Fruit fly (Drosophila melanogaster) whole organism, embryonic: Measurements from ENCODE around the gene CG2865.
A peak's percentile ranks its signal among the peaks of the same experiment; 100 is the strongest.

Experiments
- CG10543 ChIP-seq: fragments of 200-800 bp; sonication (Bioruptor generic); optimal IDR thresholded peaks from 3 replicates; lab custom pipeline; 2017; ENCODE audit warnings: missing biosample characterization, mild to moderate bottlenecking, missing genetic modification characterization, moderate library complexity
- CG11560 ChIP-seq: fragments of 200-800 bp; sonication (Bioruptor generic); IDR thresholded peaks from 3 replicates; pipeline ENCODE4 v1.3.6; 2022; ENCODE audit warnings: missing biosample characterization, missing genetic modification characterization
- CG12299 ChIP-seq: fragments of 200-800 bp; sonication (Bioruptor generic); optimal IDR thresholded peaks from 2 replicates; lab custom pipeline; 2018; ENCODE audit warnings: missing biosample characterization, mild to moderate bottlenecking, missing genetic modification characterization
- CG1233 ChIP-seq: fragments of 200-800 bp; sonication (Bioruptor generic); optimal IDR thresholded peaks from 4 replicates; lab custom pipeline; 2018; ENCODE audit warnings: missing biosample characterization, mild to moderate bottlenecking, missing genetic modification characterization
- CG14965 ChIP-seq: fragments of 200-800 bp; sonication (Bioruptor generic); optimal IDR thresholded peaks from 2 replicates; lab custom pipeline; 2016; ENCODE audit warnings: missing biosample characterization, missing genetic modification characterization, borderline replicate concordance
- CG1529 ChIP-seq: fragments of 200-800 bp; sonication (Bioruptor generic); optimal IDR thresholded peaks from 3 replicates; lab custom pipeline; 2018; ENCODE audit warnings: missing biosample characterization, missing genetic modification characterization
- CG15514 ChIP-seq: fragments of 200-800 bp; sonication (Bioruptor generic); optimal IDR thresholded peaks from 3 replicates; lab custom pipeline; 2017; ENCODE audit warnings: missing biosample characterization, missing genetic modification characterization, mild to moderate bottlenecking, moderate library complexity, missing genetic modification reagents
- CG17912 ChIP-seq: fragments of 200-800 bp; sonication (Bioruptor generic); optimal IDR thresholded peaks from 2 replicates; lab custom pipeline; 2018; ENCODE audit warnings: missing biosample characterization, mild to moderate bottlenecking, missing genetic modification characterization
- CG18599 ChIP-seq: fragments of 200-800 bp; sonication (Bioruptor generic); optimal IDR thresholded peaks from 3 replicates; lab custom pipeline; 2017; ENCODE audit warnings: missing biosample characterization, missing genetic modification characterization, mild to moderate bottlenecking, moderate library complexity, missing genetic modification reagents
- CG30403 ChIP-seq: fragments of 200-800 bp; sonication (Bioruptor generic); optimal IDR thresholded peaks from 3 replicates; lab custom pipeline; 2016; ENCODE audit warnings: missing biosample characterization, missing genetic modification characterization
- CG3163 ChIP-seq: fragments of 200-800 bp; sonication (Bioruptor generic); optimal IDR thresholded peaks from 3 replicates; lab custom pipeline; 2016; ENCODE audit warnings: missing biosample characterization, missing genetic modification characterization
- CG32772 ChIP-seq: fragments of 200-800 bp; sonication (Bioruptor generic); IDR thresholded peaks from 2 replicates; pipeline ENCODE4 v1.3.6; 2022; ENCODE audit warnings: missing biosample characterization, missing genetic modification characterization
- CG3281 ChIP-seq: fragments of 200-800 bp; sonication (Bioruptor generic); optimal IDR thresholded peaks from 3 replicates; lab custom pipeline; 2017; ENCODE audit warnings: missing biosample characterization, mild to moderate bottlenecking, missing genetic modification characterization
- CG34422 ChIP-seq: fragments of 200-800 bp; sonication (Bioruptor generic); IDR thresholded peaks from 3 replicates; pipeline ENCODE4 v1.3.6; 2022; ENCODE audit warnings: missing biosample characterization, missing genetic modification characterization
- CG3838 ChIP-seq: fragments of 200-800 bp; sonication (Bioruptor generic); optimal IDR thresholded peaks from 3 replicates; lab custom pipeline; 2016; ENCODE audit warnings: missing biosample characterization, missing genetic modification characterization
- CG3995 ChIP-seq: fragments of 200-800 bp; sonication (Bioruptor generic); optimal IDR thresholded peaks from 3 replicates; lab custom pipeline; 2016; ENCODE audit warnings: missing biosample characterization, missing genetic modification characterization
- CG4282 ChIP-seq: fragments of 200-800 bp; sonication (Bioruptor generic); optimal IDR thresholded peaks from 2 replicates; lab custom pipeline; 2016; ENCODE audit warnings: missing biosample characterization, missing genetic modification characterization
- CG4707 ChIP-seq: fragments of 200-800 bp; sonication (Bioruptor generic); optimal IDR thresholded peaks from 2 replicates; lab custom pipeline; 2018; ENCODE audit warnings: missing biosample characterization, mild to moderate bottlenecking, missing genetic modification characterization, moderate library complexity
- CG5245 ChIP-seq: fragments of 200-800 bp; sonication (Bioruptor generic); optimal IDR thresholded peaks from 3 replicates; lab custom pipeline; 2016; ENCODE audit warnings: missing biosample characterization, missing genetic modification characterization
- Camta ChIP-seq: fragments of 200-800 bp; sonication (Bioruptor generic); optimal IDR thresholded peaks from 2 replicates; lab custom pipeline; 2016; ENCODE audit warnings: missing biosample characterization, missing genetic modification characterization
- D19A ChIP-seq: fragments of 200-800 bp; optimal IDR thresholded peaks from 3 replicates; lab custom pipeline; 2019; ENCODE audit warnings: missing biosample characterization, mild to moderate bottlenecking, missing genetic modification characterization, moderate library complexity
- Dip2 ChIP-seq: fragments of 200-800 bp; sonication (Bioruptor generic); IDR thresholded peaks from 2 replicates; pipeline ENCODE4 v1.3.6; 2022; ENCODE audit warnings: missing biosample characterization, missing genetic modification characterization
- Drgx ChIP-seq: fragments of 200-800 bp; sonication (Bioruptor generic); IDR thresholded peaks from 2 replicates; pipeline ENCODE4 v1.3.6; 2022; ENCODE audit warnings: missing biosample characterization, missing genetic modification characterization
- E2f1 ChIP-seq: fragments of 200-800 bp; sonication (Bioruptor generic); IDR thresholded peaks from 2 replicates; pipeline ENCODE4 v1.3.6; 2022; ENCODE audit warnings: missing biosample characterization, missing genetic modification characterization
- Hmr ChIP-seq: fragments of 200-800 bp; sonication (Bioruptor generic); optimal IDR thresholded peaks from 3 replicates; lab custom pipeline; 2017; ENCODE audit warnings: mild to moderate bottlenecking, missing biosample characterization, missing genetic modification reagents, missing genetic modification characterization
- Hsf ChIP-seq: fragments of 200-800 bp; sonication (Bioruptor generic); optimal IDR thresholded peaks from 3 replicates; lab custom pipeline; 2016; ENCODE audit warnings: missing biosample characterization, missing genetic modification characterization
- Kr ChIP-seq: fragments of 200-800 bp; sonication (Bioruptor generic); optimal IDR thresholded peaks from 2 replicates; lab custom pipeline; 2017; ENCODE audit warnings: missing biosample characterization, mild to moderate bottlenecking, missing genetic modification characterization
- Meics ChIP-seq: fragments of 200-800 bp; sonication (Bioruptor generic); optimal IDR thresholded peaks from 2 replicates; lab custom pipeline; 2017; ENCODE audit warnings: missing biosample characterization, mild to moderate bottlenecking, missing genetic modification characterization
- Rfx ChIP-seq: fragments of 200-800 bp; sonication (Bioruptor generic); IDR thresholded peaks from 2 replicates; pipeline ENCODE4 v1.3.6; 2022; ENCODE audit warnings: missing biosample characterization, missing genetic modification characterization
- Tbp ChIP-seq: fragments of >200 bp; optimal IDR thresholded peaks from 2 replicates; lab custom pipeline; 2018; ENCODE audit warnings: missing biosample characterization, missing genetic modification characterization
- Vsx1 ChIP-seq: fragments of 200-800 bp; sonication (Bioruptor generic); optimal IDR thresholded peaks from 2 replicates; lab custom pipeline; 2017; ENCODE audit warnings: missing biosample characterization, mild to moderate bottlenecking, missing genetic modification characterization, missing genetic modification reagents
- YL-1 ChIP-seq: fragments of 200-800 bp; sonication (Bioruptor generic); optimal IDR thresholded peaks from 3 replicates; lab custom pipeline; 2017; ENCODE audit warnings: missing biosample characterization, mild to moderate bottlenecking, missing genetic modification characterization
- ato ChIP-seq: fragments of 200-800 bp; sonication (Bioruptor generic); IDR thresholded peaks from 2 replicates; pipeline ENCODE4 v1.3.6; 2022; ENCODE audit warnings: missing biosample characterization, missing genetic modification characterization; ENCODE audit not compliant: partially characterized antibody
- crc ChIP-seq: fragments of 200-800 bp; sonication (Bioruptor generic); optimal IDR thresholded peaks from 2 replicates; lab custom pipeline; 2016; ENCODE audit warnings: missing biosample characterization, missing genetic modification characterization
- dmrt11E ChIP-seq: fragments of 200-800 bp; sonication (Bioruptor generic); optimal IDR thresholded peaks from 3 replicates; lab custom pipeline; 2018; ENCODE audit warnings: missing biosample characterization, mild to moderate bottlenecking, missing genetic modification characterization, moderate library complexity
- eve ChIP-seq, 2 experiments: fragments of >200 bp; optimal IDR thresholded peaks; 2 replicates each; lab custom pipeline; 2017; ENCODE audit warnings: missing biosample characterization in 2 of 2, missing genetic modification characterization in 2 of 2
- gce ChIP-seq: fragments of 200-800 bp; sonication (Bioruptor generic); IDR thresholded peaks from 3 replicates; pipeline ENCODE4 v1.3.6; 2022; ENCODE audit warnings: missing biosample characterization, missing genetic modification characterization
- h ChIP-seq: fragments of >200 bp; optimal IDR thresholded peaks from 2 replicates; lab custom pipeline; 2017
- her ChIP-seq: fragments of 200-800 bp; sonication (Bioruptor generic); optimal IDR thresholded peaks from 2 replicates; lab custom pipeline; 2016; ENCODE audit warnings: missing biosample characterization, missing genetic modification characterization
- ind ChIP-seq: fragments of 200-800 bp; sonication (Bioruptor generic); optimal IDR thresholded peaks from 3 replicates; lab custom pipeline; 2016; ENCODE audit warnings: missing biosample characterization, missing genetic modification characterization
- insv ChIP-seq, 2 experiments: fragments of 200-800 bp; sonication (Bioruptor generic); optimal IDR thresholded peaks; 3 replicates each; lab custom pipeline; 2016 to 2018; ENCODE audit warnings: missing biosample characterization in 2 of 2, missing genetic modification characterization in 2 of 2
- lola ChIP-seq, 3 experiments: fragments of >200 bp in 2 of 3; fragments of 200-800 bp in 1 of 3; sonication (Bioruptor generic) in 1 of 3; optimal IDR thresholded peaks; 2 replicates each; lab custom pipeline; 2017 to 2019; ENCODE audit warnings: missing biosample characterization in 3 of 3, missing genetic modification characterization in 3 of 3, mild to moderate bottlenecking in 1 of 3, moderate library complexity in 1 of 3
- mirr ChIP-seq: fragments of 200-800 bp; sonication (Bioruptor generic); optimal IDR thresholded peaks from 3 replicates; lab custom pipeline; 2018; ENCODE audit warnings: missing biosample characterization, mild to moderate bottlenecking, missing genetic modification characterization
- onecut ChIP-seq: fragments of 200-800 bp; sonication (Bioruptor generic); IDR thresholded peaks from 2 replicates; pipeline ENCODE4 v1.3.6; 2022; ENCODE audit warnings: missing biosample characterization, missing genetic modification characterization
- rib ChIP-seq: fragments of 200-800 bp; sonication (Bioruptor generic); IDR thresholded peaks from 2 replicates; pipeline ENCODE4 v1.3.6; 2022; ENCODE audit warnings: missing biosample characterization, missing genetic modification characterization
- row ChIP-seq: fragments of 200-800 bp; sonication (Bioruptor generic); IDR thresholded peaks from 3 replicates; pipeline ENCODE4 v1.3.6; 2022; ENCODE audit warnings: missing biosample characterization, missing genetic modification characterization
- sqz ChIP-seq: fragments of 200-800 bp; sonication (Bioruptor generic); optimal IDR thresholded peaks from 3 replicates; lab custom pipeline; 2018; ENCODE audit warnings: missing biosample characterization, mild to moderate bottlenecking, missing genetic modification characterization
- sr ChIP-seq: fragments of 200-800 bp; sonication (Bioruptor generic); IDR thresholded peaks from 3 replicates; pipeline ENCODE4 v1.3.6; 2022; ENCODE audit warnings: missing biosample characterization, missing genetic modification characterization
- stc ChIP-seq: fragments of 200-800 bp; sonication (Bioruptor generic); IDR thresholded peaks from 2 replicates; pipeline ENCODE4 v1.3.6; 2022; ENCODE audit warnings: missing biosample characterization, missing genetic modification characterization
- tna ChIP-seq: fragments of 200-800 bp; sonication (Bioruptor generic); IDR thresholded peaks from 2 replicates; pipeline ENCODE4 v1.3.6; 2022; ENCODE audit warnings: missing biosample characterization, missing genetic modification characterization; ENCODE audit not compliant: partially characterized antibody
- wdn ChIP-seq: fragments of 200-800 bp; sonication (Bioruptor generic); IDR thresholded peaks from 2 replicates; pipeline ENCODE4 v1.3.6; 2022; ENCODE audit warnings: missing biosample characterization, missing genetic modification characterization

The CG2865 gene

dm6 chrX:2269822-2270556 lies 23.2 kb downstream of the CG2865 start (continued):
- TF ChIP-seq mirr (GFP tag; lab: Kevin White, UChicago) (peak; percentile 7), Camta (GFP tag; lab: Kevin White, UChicago) (no peak), Kr (GFP tag; lab: Kevin White, UChicago) (peak; percentile 58), CG1529 (GFP tag; lab: Kevin White, UChicago) (peak; percentile 14), Drgx (GFP tag; lab: Robert Waterston, UW) (peak; percentile 56), Tbp (GFP tag; lab: Kevin White, UChicago) (no peak), insv (GFP tag; optimal IDR thresholded peaks at IDR 0.05; lab: Kevin White, UChicago) (no peak), h (lab: Kevin White, UChicago) (no peak), Hsf (GFP tag; lab: Kevin White, UChicago) (no peak), CG17912 (GFP tag; lab: Kevin White, UChicago) (no peak), CG4707 (GFP tag; lab: Kevin White, UChicago) (peak; percentile 30), onecut (no peak), stc (no peak), CG30403 (peak; percentile 3), CG14965 (no peak), wdn (no peak), eve (GFP tag; optimal IDR thresholded peaks at IDR 0.05; lab: Kevin White, UChicago) (no peak), crc (GFP tag; lab: Kevin White, UChicago) (no peak), Vsx1 (GFP tag; lab: Kevin White, UChicago) (no peak), tna (no peak), CG1233 (no peak), CG18599 (GFP tag; lab: Kevin White, UChicago) (no peak), CG3995 (GFP tag; lab: Kevin White, UChicago) (no peak), CG10543 (no peak), her (GFP tag; lab: Kevin White, UChicago) (no peak), rib (GFP tag; lab: Robert Waterston, UW) (no peak), CG11560 (no peak), CG32772 (peak; percentile 50; the same call in 1 of the 2 replicates), Rfx (GFP tag; lab: Robert Waterston, UW) (peak; percentile 17; the same call in 1 of the 2 replicates), dmrt11E (no peak), lola (GFP tag; optimal IDR thresholded peaks at IDR 0.05; lab: Kevin White, UChicago) (peak in 1 of 3 experiments; percentile 9), CG3838 (GFP tag; lab: Kevin White, UChicago) (no peak), CG15514 (no peak), D19A (tag; lab: Kevin White, UChicago) (no peak), row (GFP tag; lab: Robert Waterston, UW) (peak; percentile 17; the same call in 1 of the 3 replicates), CG3281 (GFP tag; lab: Kevin White, UChicago) (no peak), sr (GFP tag; lab: Robert Waterston, UW) (no peak), CG5245 (no peak), sqz (GFP tag; lab: Kevin White, UChicago) (peak; percentile 61), ind (GFP tag; lab: Kevin White, UChicago) (no peak), gce (GFP tag; lab: Robert Waterston, UW) (no peak), Dip2 (GFP tag; lab: Robert Waterston, UW) (no peak), YL-1 (GFP tag; lab: Kevin White, UChicago) (peak; percentile 8), Hmr (GFP tag; lab: Kevin White, UChicago) (no peak), Meics (GFP tag; lab: Kevin White, UChicago) (no peak), ato (no peak), CG3163 (GFP tag; lab: Kevin White, UChicago) (no peak), CG12299 (no peak), CG34422 (0 out of 3 replicates have a peak, but pooled peaks have one; percentile 17), CG4282 (no peak), E2f1 (GFP tag; lab: Robert Waterston, UW) (no peak)
